Worm (Caenorhabditis elegans) whole organism, late embryonic: ENCODE measurements around the gene T07A9.14.
A peak's percentile ranks its signal among the peaks of the same experiment; 100 is the strongest.

Experiments used
- C08G9.2 ChIP-seq: sonication (generic microtip); optimal IDR thresholded peaks from 2 replicates; lab custom pipeline; 2016; ENCODE audit warnings: mild to moderate bottlenecking, missing genetic modification characterization, moderate library complexity, missing compliant biosample characterization
- C38D4.7 ChIP-seq: fragments of 200-800 bp; sonication (Bioruptor generic); optimal IDR thresholded peaks from 2 replicates; lab custom pipeline; 2018; ENCODE audit warnings: mild to moderate bottlenecking, missing genetic modification characterization, moderate library complexity, missing compliant biosample characterization
- F13H6.1 ChIP-seq: sonication (generic microtip); optimal IDR thresholded peaks from 2 replicates; lab custom pipeline; 2016; ENCODE audit warnings: missing genetic modification characterization, missing compliant biosample characterization
- K09A11.1 ChIP-seq: sonication (generic microtip); optimal IDR thresholded peaks from 2 replicates; lab custom pipeline; 2017; ENCODE audit warnings: antibody characterized with exemption, mild to moderate bottlenecking, missing genetic modification characterization, missing compliant biosample characterization; ENCODE audit not compliant: insufficient read depth
- Y22D7AL.16 ChIP-seq: sonication (generic microtip); optimal IDR thresholded peaks from 2 replicates; lab custom pipeline; 2016; ENCODE audit warnings: missing genetic modification characterization, missing compliant biosample characterization
- ceh-14 ChIP-seq: sonication (generic microtip); optimal IDR thresholded peaks from 2 replicates; lab custom pipeline; 2016; ENCODE audit warnings: missing genotype, missing genetic modification characterization, missing compliant biosample characterization
- ceh-18 ChIP-seq: sonication (generic microtip); optimal IDR thresholded peaks from 2 replicates; lab custom pipeline; 2016; ENCODE audit warnings: missing genetic modification characterization, missing compliant biosample characterization
- ceh-19 ChIP-seq: fragments of 200-800 bp; sonication (Bioruptor generic); optimal IDR thresholded peaks from 2 replicates; lab custom pipeline; 2018; ENCODE audit warnings: mild to moderate bottlenecking, missing genetic modification characterization, missing compliant biosample characterization
- ceh-22 ChIP-seq: sonication (generic microtip); optimal IDR thresholded peaks from 2 replicates; lab custom pipeline; 2017; ENCODE audit warnings: missing biosample characterization, missing genetic modification characterization
- ceh-31 ChIP-seq: sonication (generic microtip); optimal IDR thresholded peaks from 2 replicates; lab custom pipeline; 2016; ENCODE audit warnings: missing genetic modification characterization, missing compliant biosample characterization
- ceh-34 ChIP-seq: sonication (generic microtip); optimal IDR thresholded peaks from 2 replicates; lab custom pipeline; 2016; ENCODE audit warnings: mild to moderate bottlenecking, missing genetic modification characterization, missing compliant biosample characterization
- ceh-6 ChIP-seq: fragments of 200-800 bp; sonication (Bioruptor generic); optimal IDR thresholded peaks from 2 replicates; lab custom pipeline; 2018; ENCODE audit warnings: mild to moderate bottlenecking, missing genetic modification characterization, missing compliant biosample characterization
- ceh-9 ChIP-seq: sonication (generic microtip); optimal IDR thresholded peaks from 2 replicates; lab custom pipeline; 2016; ENCODE audit warnings: mild to moderate bottlenecking, missing genetic modification characterization, inconsistent platforms, missing compliant biosample characterization
- dmd-4 ChIP-seq: sonication (generic microtip); optimal IDR thresholded peaks from 2 replicates; lab custom pipeline; 2016; ENCODE audit warnings: borderline replicate concordance, missing genetic modification characterization, missing compliant biosample characterization
- dve-1 ChIP-seq: sonication (generic microtip); optimal IDR thresholded peaks from 2 replicates; lab custom pipeline; 2017; ENCODE audit warnings: antibody characterized with exemption, mild to moderate bottlenecking, missing genetic modification characterization, missing compliant biosample characterization
- elt-2 ChIP-seq: sonication (generic microtip); optimal IDR thresholded peaks from 2 replicates; lab custom pipeline; 2016; ENCODE audit warnings: missing genetic modification reagents, missing genetic modification characterization, missing compliant biosample characterization
- elt-4 ChIP-seq: sonication (generic microtip); optimal IDR thresholded peaks from 2 replicates; lab custom pipeline; 2016; ENCODE audit warnings: missing genetic modification characterization, missing compliant biosample characterization
- eyg-1 ChIP-seq: sonication (generic microtip); optimal IDR thresholded peaks from 2 replicates; lab custom pipeline; 2016; ENCODE audit warnings: missing genotype, missing genetic modification characterization, missing compliant biosample characterization
- hlh-6 ChIP-seq: sonication (generic microtip); optimal IDR thresholded peaks from 2 replicates; lab custom pipeline; 2016; ENCODE audit warnings: missing genotype, missing genetic modification characterization, missing compliant biosample characterization
- lin-11 ChIP-seq: fragments of 200-800 bp; sonication (Bioruptor generic); optimal IDR thresholded peaks from 2 replicates; lab custom pipeline; 2018; ENCODE audit warnings: mild to moderate bottlenecking, missing genetic modification characterization, missing compliant biosample characterization
- madf-2 ChIP-seq: sonication (generic microtip); optimal IDR thresholded peaks from 2 replicates; lab custom pipeline; 2017; ENCODE audit warnings: missing genetic modification characterization, missing compliant biosample characterization
- nfya-1 ChIP-seq: sonication (generic microtip); optimal IDR thresholded peaks from 2 replicates; lab custom pipeline; 2017; ENCODE audit warnings: missing genetic modification characterization, mild to moderate bottlenecking, missing compliant biosample characterization, antibody characterized with exemption, moderate library complexity
- nhr-11 ChIP-seq: fragments of 150-350 bp; optimal IDR thresholded peaks from 2 replicates; lab custom pipeline; 2014; ENCODE audit warnings: missing biosample characterization, missing genetic modification characterization
- odd-2 ChIP-seq: sonication (generic microtip); optimal IDR thresholded peaks from 2 replicates; lab custom pipeline; 2017; ENCODE audit warnings: antibody characterized with exemption, mild to moderate bottlenecking, missing genetic modification characterization, missing compliant biosample characterization
- pag-3 ChIP-seq: sonication (generic microtip); optimal IDR thresholded peaks from 2 replicates; lab custom pipeline; 2016; ENCODE audit warnings: missing compliant biosample characterization, missing genetic modification characterization, borderline replicate concordance
- pat-9 ChIP-seq: fragments of 200-800 bp; sonication (Bioruptor generic); optimal IDR thresholded peaks from 2 replicates; lab custom pipeline; 2018; ENCODE audit warnings: mild to moderate bottlenecking, missing genetic modification characterization, moderate library complexity, missing compliant biosample characterization
- pax-1 ChIP-seq: fragments of 150-350 bp; optimal IDR thresholded peaks from 2 replicates; lab custom pipeline; 2014; ENCODE audit warnings: missing biosample characterization, missing genetic modification characterization
- pha-2 ChIP-seq: sonication (generic microtip); optimal IDR thresholded peaks from 2 replicates; lab custom pipeline; 2017; ENCODE audit warnings: mild to moderate bottlenecking, missing genetic modification characterization, missing compliant biosample characterization
- pqm-1 ChIP-seq: sonication (generic microtip); optimal IDR thresholded peaks from 2 replicates; lab custom pipeline; 2016; ENCODE audit warnings: missing genetic modification characterization, missing compliant biosample characterization
- pros-1 ChIP-seq: fragments of 150-350 bp; optimal IDR thresholded peaks from 2 replicates; lab custom pipeline; 2014; ENCODE audit warnings: missing biosample characterization, missing genetic modification reagents, missing genetic modification characterization
- ref-2 ChIP-seq: sonication (generic microtip); optimal IDR thresholded peaks from 2 replicates; lab custom pipeline; 2016; ENCODE audit warnings: missing genetic modification characterization, missing compliant biosample characterization
- sdc-2 ChIP-seq: sonication (generic microtip); optimal IDR thresholded peaks from 2 replicates; lab custom pipeline; 2016; ENCODE audit warnings: missing genotype, missing genetic modification characterization, missing compliant biosample characterization
- sox-4 ChIP-seq: sonication (generic microtip); optimal IDR thresholded peaks from 2 replicates; lab custom pipeline; 2017; ENCODE audit warnings: mild to moderate bottlenecking, missing genetic modification characterization, inconsistent platforms, missing compliant biosample characterization
- syd-9 ChIP-seq: sonication (generic microtip); optimal IDR thresholded peaks from 2 replicates; lab custom pipeline; 2016; ENCODE audit warnings: mild to moderate bottlenecking, missing genetic modification characterization, moderate library complexity, missing compliant biosample characterization
- tbx-2 ChIP-seq: sonication (generic microtip); optimal IDR thresholded peaks from 2 replicates; lab custom pipeline; 2016; ENCODE audit warnings: missing genetic modification characterization, missing compliant biosample characterization
- unc-3 ChIP-seq, 2 experiments: fragments of 200-800 bp in 1 of 2; sonication (Bioruptor generic) in 1 of 2; sonication (generic microtip) in 1 of 2; conservative IDR thresholded peaks in 1 of 2; optimal IDR thresholded peaks in 1 of 2; 2 replicates each; pipeline versions ENCODE4 v1.3.6 to Lab custom; 2016 to 2022; ENCODE audit warnings: missing compliant biosample characterization in 2 of 2, missing genetic modification characterization in 2 of 2, missing genetic modification reagents in 1 of 2
- unc-42 ChIP-seq: sonication (generic microtip); optimal IDR thresholded peaks from 2 replicates; lab custom pipeline; 2016; ENCODE audit warnings: missing genotype, missing genetic modification characterization, missing compliant biosample characterization
- unc-55 ChIP-seq: sonication (generic microtip); optimal IDR thresholded peaks from 2 replicates; lab custom pipeline; 2017; ENCODE audit warnings: missing biosample characterization, missing genetic modification reagents, missing genetic modification characterization
- unc-86 ChIP-seq: sonication (generic microtip); optimal IDR thresholded peaks from 2 replicates; lab custom pipeline; 2016; ENCODE audit warnings: missing genetic modification characterization, missing compliant biosample characterization
- zip-5 ChIP-seq: sonication (generic microtip); optimal IDR thresholded peaks from 2 replicates; lab custom pipeline; 2016; ENCODE audit warnings: missing genetic modification characterization, missing compliant biosample characterization
- ztf-16 ChIP-seq: sonication (generic microtip); optimal IDR thresholded peaks from 2 replicates; lab custom pipeline; 2017; ENCODE audit warnings: missing genetic modification characterization, missing compliant biosample characterization

The T07A9.14 gene

DNA sequence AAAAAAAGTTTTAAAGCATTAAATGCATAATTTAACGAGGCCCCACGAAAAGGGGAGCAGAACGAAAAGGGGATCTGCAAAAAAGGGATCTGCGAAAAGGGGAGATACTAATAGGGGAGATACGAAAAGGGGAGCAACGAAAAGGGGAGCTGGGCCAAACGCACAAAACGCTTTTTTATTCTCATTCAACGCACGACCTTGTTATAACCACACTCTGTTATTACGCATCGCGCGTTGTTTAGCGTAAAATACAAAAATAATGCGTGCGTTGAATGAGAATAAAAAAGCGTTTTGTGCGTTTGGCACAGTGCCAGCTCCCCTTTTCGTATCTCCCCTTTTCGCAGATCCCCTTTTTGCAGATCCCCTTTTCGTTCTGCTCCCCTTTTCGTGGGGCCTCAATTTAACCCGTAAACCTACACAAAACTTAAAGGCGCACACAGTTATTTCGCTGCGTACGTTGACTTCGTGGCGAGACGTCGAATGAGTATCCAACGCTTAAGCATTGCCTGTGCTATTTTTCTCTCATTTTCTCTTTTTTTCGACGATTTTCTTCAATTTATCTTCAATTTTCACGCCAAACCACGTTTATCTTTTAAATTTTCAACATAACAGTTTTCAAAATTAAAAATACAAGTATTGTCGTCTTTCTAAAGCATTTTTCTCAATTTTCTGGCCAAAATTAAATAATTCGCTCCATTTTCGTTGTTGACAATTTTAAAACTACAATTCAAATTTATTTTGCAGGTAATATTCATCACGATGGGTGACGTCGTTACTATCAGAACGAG, 1.2 kb upstream of the T07A9.14 start, which contains the start of gene rps-24 (continued):
- TF ChIP-seq C08G9.2 (tag; lab: Kevin White, UChicago): peak; percentile 96
- peak; percentile 94 for TF ChIP-seq pag-3 (tag; lab: Kevin White, UChicago)
- peak; percentile 78 for TF ChIP-seq elt-2 (tag; lab: Kevin White, UChicago)
- TF ChIP-seq hlh-6: peak; percentile 86
- TF ChIP-seq nfya-1 (tag; lab: Kevin White, UChicago): peak; percentile 86
- TF ChIP-seq, all 69 proteins: peak for 55; not testable (repeated sequence) for 14

DNA sequence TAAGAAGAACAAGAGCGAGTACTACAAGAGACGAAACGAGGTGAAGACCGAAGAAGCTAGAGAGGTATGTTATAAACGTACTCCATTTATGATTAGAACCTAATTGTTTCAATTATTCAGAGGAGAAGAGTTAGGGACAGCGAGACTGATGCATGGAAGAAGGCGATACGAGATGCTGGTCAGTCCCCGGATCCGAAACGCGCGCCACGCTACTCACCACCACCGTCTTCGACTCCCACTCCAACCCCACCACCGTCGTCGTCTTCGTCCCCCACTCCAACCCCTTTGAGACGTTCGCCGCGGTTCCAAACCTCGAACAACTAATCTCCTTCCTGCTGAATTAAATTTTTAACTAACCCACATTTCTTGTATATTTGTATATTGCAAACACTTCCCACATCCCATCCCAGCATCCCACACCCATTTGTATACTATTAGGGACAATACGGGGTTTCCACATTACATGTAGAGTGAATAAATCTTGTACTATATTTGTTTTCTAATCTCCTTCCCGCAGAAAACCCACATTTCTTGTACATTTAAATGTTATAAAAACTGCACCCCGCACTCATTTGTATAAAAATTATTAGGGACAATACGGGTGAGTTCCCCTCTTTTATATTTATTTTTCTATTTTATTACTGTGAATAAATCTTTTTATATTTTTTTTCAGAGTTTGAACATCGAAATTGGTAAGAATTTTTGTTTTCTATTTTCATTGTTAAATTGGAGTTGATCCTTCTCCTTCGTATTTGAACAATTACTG, 967 bp downstream of the T07A9.14 start:
- TF ChIP-seq F13H6.1 (tag; lab: Kevin White, UChicago): no peak
- TF ChIP-seq ceh-31 (tag; lab: Kevin White, UChicago): no peak
- TF ChIP-seq unc-55 (GFP tag; lab: Kevin White, UChicago): no peak
- TF ChIP-seq C38D4.7 (GFP tag; lab: Kevin White, UChicago): no peak
- no peak for TF ChIP-seq pax-1 (tag; lab: Kevin White, UChicago)
- no peak for TF ChIP-seq ref-2 (tag; lab: Kevin White, UChicago)
- no peak for TF ChIP-seq lin-11 (tag; lab: Kevin White, UChicago)

DNA sequence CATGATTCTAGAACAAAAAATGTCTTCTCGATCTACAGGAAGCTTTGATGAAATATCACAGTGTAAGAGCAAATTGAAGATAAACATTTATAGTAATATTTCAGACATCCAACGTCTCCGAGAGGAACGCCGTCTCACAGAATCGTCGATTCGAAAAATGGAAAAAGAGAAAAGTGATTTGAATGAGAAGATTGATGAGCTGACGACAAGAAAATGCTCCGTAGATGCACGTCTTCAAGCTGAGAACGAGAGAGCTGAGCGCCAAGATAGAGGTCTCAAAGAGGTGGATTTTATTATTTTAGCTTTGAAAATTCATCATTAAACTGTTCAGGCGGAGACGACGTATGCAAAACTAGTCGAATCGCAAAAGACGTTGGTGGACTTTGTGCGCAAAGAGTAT, 1.6 kb downstream of the T07A9.14 start, which contains the start of gene ssna-1:
Gene ssna-1 (plus strand): TSS at position 12 of the 400 bp plus-strand sequence.
- TF ChIP-seq C38D4.7 (GFP tag; lab: Kevin White, UChicago) (no peak), madf-2 (tag; lab: Kevin White, UChicago) (no peak), sdc-2 (tag; lab: Kevin White, UChicago) (no peak), ceh-18 (tag; lab: Kevin White, UChicago) (no peak), ceh-22 (tag; lab: Kevin White, UChicago) (no peak), dmd-4 (tag; lab: Kevin White, UChicago) (no peak), nhr-11 (tag; lab: Kevin White, UChicago) (no peak), elt-4 (no peak), hlh-6 (no peak), pha-2 (tag; lab: Kevin White, UChicago) (no peak), ceh-6 (GFP tag; lab: Kevin White, UChicago) (no peak), pros-1 (tag; lab: Kevin White, UChicago) (no peak), unc-55 (GFP tag; lab: Kevin White, UChicago) (no peak), unc-3 (GFP tag; conservative IDR thresholded peaks at IDR 0.05; lab: Robert Waterston, UW) (no peak), unc-3 (tag; optimal IDR thresholded peaks at IDR 0.05; lab: Kevin White, UChicago) (no peak)

DNA sequence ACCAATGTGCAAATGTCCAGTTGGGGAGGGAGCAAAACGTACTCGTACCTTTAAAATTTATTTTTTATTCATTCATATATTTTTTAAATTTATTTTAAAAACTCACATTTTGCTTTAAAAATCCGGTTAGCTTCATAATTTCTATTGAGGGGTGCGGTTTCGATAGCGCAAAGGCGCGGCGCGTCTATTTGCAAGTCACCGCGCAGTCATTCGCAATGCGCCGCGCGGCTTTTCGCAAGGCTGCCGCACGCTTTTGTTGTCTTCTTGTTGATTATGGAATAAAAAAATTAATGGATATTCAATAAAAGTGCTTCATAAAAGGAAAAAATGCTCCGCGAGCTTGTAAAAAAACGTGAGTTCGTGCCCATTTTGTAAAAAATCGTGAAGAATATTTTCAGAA, 3.8 kb downstream of the T07A9.14 start, which contains the start of the genes ears-2 and uncp-18:
Gene ears-2 (minus strand): TSS at position 190 of the 400 bp plus-strand sequence.
Gene uncp-18 (plus strand): TSS at position 282 of the 400 bp plus-strand sequence.
- peak; percentile 97 for TF ChIP-seq pqm-1 (tag; lab: Kevin White, UChicago)
- TF ChIP-seq C08G9.2 (tag; lab: Kevin White, UChicago): peak; percentile 97
- TF ChIP-seq sox-4 (tag; lab: Kevin White, UChicago): peak; percentile 98
- TF ChIP-seq syd-9 (tag; lab: Kevin White, UChicago): peak; percentile 93
- peak; percentile 68 for TF ChIP-seq ceh-9 (tag; lab: Kevin White, UChicago)
- TF ChIP-seq K09A11.1 (tag; lab: Kevin White, UChicago): peak; percentile 97
- peak; percentile 97 for TF ChIP-seq Y22D7AL.16 (tag; lab: Kevin White, UChicago)
- peak; percentile 93 for TF ChIP-seq ceh-18 (tag; lab: Kevin White, UChicago)
- peak; percentile 97 for TF ChIP-seq zip-5
- peak; percentile 98 for TF ChIP-seq F13H6.1 (tag; lab: Kevin White, UChicago)
- no peak for TF ChIP-seq unc-55 (GFP tag; lab: Kevin White, UChicago)
- TF ChIP-seq ceh-34 (tag; lab: Kevin White, UChicago): peak; percentile 99
- TF ChIP-seq unc-86 (tag; lab: Kevin White, UChicago): peak; percentile 99
- peak; percentile 98 for TF ChIP-seq ceh-19 (GFP tag; lab: Kevin White, UChicago)
- peak; percentile 91 for TF ChIP-seq ceh-6 (GFP tag; lab: Kevin White, UChicago)
- TF ChIP-seq unc-42: peak; percentile 93
- peak; percentile 99 for TF ChIP-seq ztf-16 (tag; lab: Kevin White, UChicago)
- TF ChIP-seq odd-2 (tag; lab: Kevin White, UChicago): peak; percentile 88
- peak; percentile 100 for TF ChIP-seq tbx-2 (tag; lab: Kevin White, UChicago)
- peak; percentile 58 for TF ChIP-seq dve-1 (tag; lab: Kevin White, UChicago)
- TF ChIP-seq dmd-4 (tag; lab: Kevin White, UChicago): peak; percentile 98
- peak; percentile 98 for TF ChIP-seq eyg-1
- peak; percentile 99 for TF ChIP-seq ceh-14 (tag; lab: Kevin White, UChicago)
- TF ChIP-seq pat-9 (tag; lab: Kevin White, UChicago): peak; percentile 99
- peak; percentile 92 for TF ChIP-seq hlh-6
